Fruit fly (Drosophila melanogaster) whole organism, embryonic: ENCODE results near the gene msn.

ENCODE experiments used
- Adf1 ChIP-seq: fragments of 200-800 bp; sonication (Bioruptor generic); IDR thresholded peaks from 2 replicates; pipeline ENCODE4 v1.3.6; 2022; ENCODE audit warnings: missing biosample characterization, missing genetic modification characterization
- Atf6 ChIP-seq: fragments of 200-800 bp; sonication (Bioruptor generic); IDR thresholded peaks from 2 replicates; pipeline ENCODE4 v1.3.6; 2022; ENCODE audit warnings: missing biosample characterization, missing genetic modification characterization
- CG10366 ChIP-seq: fragments of 200-800 bp; sonication (Bioruptor generic); IDR thresholded peaks from 2 replicates; pipeline ENCODE4 v1.3.6; 2022; ENCODE audit warnings: missing biosample characterization, missing genetic modification characterization
- CG10462 ChIP-seq: fragments of 200-800 bp; sonication (Bioruptor generic); optimal IDR thresholded peaks from 2 replicates; lab custom pipeline; 2016; ENCODE audit warnings: missing biosample characterization, missing genetic modification characterization
- CG11085 ChIP-seq: fragments of 200-800 bp; sonication (Bioruptor generic); IDR thresholded peaks from 2 replicates; pipeline ENCODE4 v1.3.6; 2022; ENCODE audit warnings: missing biosample characterization, missing genetic modification characterization
- CG11696 ChIP-seq: fragments of 200-800 bp; sonication (Bioruptor generic); IDR thresholded peaks from 2 replicates; pipeline ENCODE4 v1.3.6; 2022; ENCODE audit warnings: missing biosample characterization, missing genetic modification characterization
- CG12236 ChIP-seq: fragments of 200-800 bp; sonication (Bioruptor generic); optimal IDR thresholded peaks from 2 replicates; lab custom pipeline; 2016; ENCODE audit warnings: missing biosample characterization, missing genetic modification characterization
- CG12391 ChIP-seq: fragments of 200-800 bp; sonication (Bioruptor generic); optimal IDR thresholded peaks from 3 replicates; lab custom pipeline; 2018; ENCODE audit warnings: missing biosample characterization, mild to moderate bottlenecking, missing genetic modification characterization, moderate library complexity
- CG12659 ChIP-seq: fragments of 200-800 bp; sonication (Bioruptor generic); optimal IDR thresholded peaks from 3 replicates; lab custom pipeline; 2017; ENCODE audit warnings: mild to moderate bottlenecking, missing biosample characterization, missing genetic modification reagents, missing genetic modification characterization
- CG12942 ChIP-seq: fragments of 200-800 bp; sonication (Bioruptor generic); optimal IDR thresholded peaks from 3 replicates; lab custom pipeline; 2016; ENCODE audit warnings: missing biosample characterization, missing genetic modification characterization
- CG13287 ChIP-seq: fragments of 200-800 bp; sonication (Bioruptor generic); IDR thresholded peaks from 2 replicates; pipeline ENCODE4 v1.3.6; 2022; ENCODE audit warnings: missing biosample characterization, missing genetic modification characterization; ENCODE audit not compliant: partially characterized antibody
- CG16815 ChIP-seq: fragments of 200-800 bp; sonication (Bioruptor generic); optimal IDR thresholded peaks from 3 replicates; lab custom pipeline; 2017; ENCODE audit warnings: missing biosample characterization, mild to moderate bottlenecking, missing genetic modification characterization
- CG17912 ChIP-seq: fragments of 200-800 bp; sonication (Bioruptor generic); optimal IDR thresholded peaks from 2 replicates; lab custom pipeline; 2018; ENCODE audit warnings: missing biosample characterization, mild to moderate bottlenecking, missing genetic modification characterization
- CG30431 ChIP-seq: fragments of 200-800 bp; sonication (Bioruptor generic); optimal IDR thresholded peaks from 2 replicates; lab custom pipeline; 2017; ENCODE audit warnings: missing biosample characterization, missing genetic modification characterization
- CG31224 ChIP-seq: fragments of 200-800 bp; sonication (Bioruptor generic); IDR thresholded peaks from 2 replicates; pipeline ENCODE4 v1.3.6; 2022; ENCODE audit warnings: missing biosample characterization, missing genetic modification characterization
- CG31388 ChIP-seq: fragments of 200-800 bp; sonication (Bioruptor generic); optimal IDR thresholded peaks from 2 replicates; lab custom pipeline; 2016; ENCODE audit warnings: missing biosample characterization, missing genetic modification characterization
- CG3726 ChIP-seq: fragments of 200-800 bp; sonication (Bioruptor generic); IDR thresholded peaks from 3 replicates; pipeline ENCODE4, ENCODE4 v1.3.6; 2022; ENCODE audit warnings: missing biosample characterization, missing genetic modification characterization
- CG4617 ChIP-seq: fragments of 200-800 bp; sonication (Bioruptor generic); optimal IDR thresholded peaks from 3 replicates; lab custom pipeline; 2016; ENCODE audit warnings: missing biosample characterization, missing genetic modification characterization, borderline replicate concordance
- CG6175 ChIP-seq: fragments of 200-800 bp; sonication (Bioruptor generic); IDR thresholded peaks from 3 replicates; pipeline ENCODE4 v1.3.6; 2022; ENCODE audit warnings: missing biosample characterization, missing genetic modification characterization
- CG6254 ChIP-seq: fragments of 200-800 bp; sonication (Bioruptor generic); optimal IDR thresholded peaks from 3 replicates; lab custom pipeline; 2017; ENCODE audit warnings: mild to moderate bottlenecking, missing biosample characterization, missing genetic modification reagents, missing genetic modification characterization
- CG7556 ChIP-seq: fragments of 200-800 bp; sonication (Bioruptor generic); optimal IDR thresholded peaks from 2 replicates; lab custom pipeline; 2017; ENCODE audit warnings: missing biosample characterization, mild to moderate bottlenecking, missing genetic modification characterization
- CG9437 ChIP-seq: fragments of 200-800 bp; sonication (Bioruptor generic); optimal IDR thresholded peaks from 2 replicates; lab custom pipeline; 2018; ENCODE audit warnings: missing biosample characterization, mild to moderate bottlenecking, missing genetic modification characterization
- Chrac-16 ChIP-seq: fragments of 200-800 bp; sonication (Bioruptor generic); optimal IDR thresholded peaks from 3 replicates; lab custom pipeline; 2016; ENCODE audit warnings: missing biosample characterization, missing genetic modification characterization
- CkIIα-i1 ChIP-seq: fragments of 200-800 bp; sonication (Bioruptor generic); IDR thresholded peaks from 2 replicates; pipeline ENCODE4 v1.3.6; 2022; ENCODE audit warnings: missing biosample characterization, missing genetic modification characterization
- Doc3 ChIP-seq: fragments of 200-800 bp; sonication (Bioruptor generic); IDR thresholded peaks from 3 replicates; pipeline ENCODE4 v1.3.6; 2022; ENCODE audit warnings: missing biosample characterization, missing genetic modification characterization; ENCODE audit not compliant: partially characterized antibody
- Dp ChIP-seq: fragments of 200-800 bp; sonication (Bioruptor generic); optimal IDR thresholded peaks from 2 replicates; lab custom pipeline; 2018; ENCODE audit warnings: missing biosample characterization, mild to moderate bottlenecking, missing genetic modification characterization, moderate library complexity
- HLH3B ChIP-seq: fragments of 200-800 bp; sonication (Bioruptor generic); IDR thresholded peaks from 2 replicates; pipeline ENCODE4 v1.3.6; 2022; ENCODE audit warnings: missing biosample characterization, missing genetic modification characterization
- HLH4C ChIP-seq: fragments of 200-800 bp; sonication (Bioruptor generic); IDR thresholded peaks from 3 replicates; pipeline ENCODE4 v1.3.6; 2022; ENCODE audit warnings: missing biosample characterization, missing genetic modification characterization; ENCODE audit not compliant: partially characterized antibody
- Hr3 ChIP-seq: fragments of 200-800 bp; sonication (Bioruptor generic); optimal IDR thresholded peaks from 3 replicates; lab custom pipeline; 2016; ENCODE audit warnings: missing biosample characterization, missing genetic modification characterization
- Med ChIP-seq: fragments of 200-800 bp; sonication (Bioruptor generic); peaks from one replicate; lab custom pipeline; 2016; ENCODE audit warnings: missing biosample characterization, missing genetic modification characterization, mild to moderate bottlenecking, inconsistent platforms, moderate library complexity
- NK7.1 ChIP-seq: fragments of 200-800 bp; sonication (Bioruptor generic); optimal IDR thresholded peaks from 3 replicates; lab custom pipeline; 2016; ENCODE audit warnings: missing biosample characterization, missing genetic modification characterization
- Oaz ChIP-seq: fragments of 200-800 bp; sonication (Bioruptor generic); IDR thresholded peaks from 2 replicates; pipeline ENCODE4 v1.3.6; 2022; ENCODE audit warnings: missing biosample characterization, missing genetic modification characterization
- Sin3A ChIP-seq: fragments of >200 bp; optimal IDR thresholded peaks from 2 replicates; lab custom pipeline; 2018
- Six4 ChIP-seq: fragments of 200-800 bp; sonication (Bioruptor generic); optimal IDR thresholded peaks from 2 replicates; lab custom pipeline; 2016; ENCODE audit warnings: missing biosample characterization, missing genetic modification characterization
- Sox102F ChIP-seq: fragments of 200-800 bp; sonication (Bioruptor generic); optimal IDR thresholded peaks from 2 replicates; lab custom pipeline; 2018; ENCODE audit warnings: missing biosample characterization, mild to moderate bottlenecking, missing genetic modification characterization, moderate library complexity
- Tbp ChIP-seq: fragments of >200 bp; optimal IDR thresholded peaks from 2 replicates; lab custom pipeline; 2018; ENCODE audit warnings: missing biosample characterization, missing genetic modification characterization
- Trl ChIP-seq, 3 experiments: fragments of >200 bp in 2 of 3; fragments of 200-800 bp in 1 of 3; sonication (Bioruptor generic) in 1 of 3; optimal IDR thresholded peaks; 2 replicates in 1 of 3; 3 replicates in 2 of 3; lab custom pipeline; 2016 to 2017; ENCODE audit warnings: missing biosample characterization in 1 of 3, missing genetic modification characterization in 1 of 3
- aop ChIP-seq: fragments of 200-800 bp; sonication (Bioruptor generic); IDR thresholded peaks from 2 replicates; pipeline ENCODE4 v1.3.6; 2022; ENCODE audit warnings: missing biosample characterization, missing genetic modification characterization
- bbx ChIP-seq: fragments of 200-800 bp; sonication (Bioruptor generic); IDR thresholded peaks from 2 replicates; pipeline ENCODE4 v1.3.6; 2022; ENCODE audit warnings: missing biosample characterization, missing genetic modification characterization; ENCODE audit not compliant: partially characterized antibody
- btn ChIP-seq: fragments of 200-800 bp; sonication (Bioruptor generic); optimal IDR thresholded peaks from 2 replicates; lab custom pipeline; 2016; ENCODE audit warnings: missing biosample characterization, missing genetic modification characterization
- danr ChIP-seq: fragments of 200-800 bp; sonication (Bioruptor generic); IDR thresholded peaks from 2 replicates; pipeline ENCODE4 v1.3.6; 2022; ENCODE audit warnings: missing biosample characterization, missing genetic modification characterization
- fd96Cb ChIP-seq: fragments of 200-800 bp; sonication (Bioruptor generic); optimal IDR thresholded peaks from 2 replicates; lab custom pipeline; 2018; ENCODE audit warnings: missing biosample characterization, mild to moderate bottlenecking, missing genetic modification characterization, moderate library complexity
- gem ChIP-seq: fragments of 200-800 bp; sonication (Bioruptor generic); optimal IDR thresholded peaks from 2 replicates; lab custom pipeline; 2019; ENCODE audit warnings: missing biosample characterization, mild to moderate bottlenecking, missing genetic modification characterization, moderate library complexity
- grau ChIP-seq: fragments of 200-800 bp; optimal IDR thresholded peaks from 3 replicates; lab custom pipeline; 2019; ENCODE audit warnings: missing biosample characterization, mild to moderate bottlenecking, missing genetic modification characterization, moderate library complexity
- hb ChIP-seq: fragments of 200-800 bp; sonication (Bioruptor generic); IDR thresholded peaks from 3 replicates; pipeline ENCODE4 v1.3.6; 2022; ENCODE audit warnings: missing biosample characterization, missing genetic modification characterization; ENCODE audit not compliant: partially characterized antibody
- insv ChIP-seq, 2 experiments: fragments of 200-800 bp; sonication (Bioruptor generic); optimal IDR thresholded peaks; 3 replicates each; lab custom pipeline; 2016 to 2018; ENCODE audit warnings: missing biosample characterization in 2 of 2, missing genetic modification characterization in 2 of 2
- kah ChIP-seq: fragments of 200-800 bp; sonication (Bioruptor generic); optimal IDR thresholded peaks from 2 replicates; lab custom pipeline; 2018; ENCODE audit warnings: missing biosample characterization, mild to moderate bottlenecking, missing genetic modification characterization
- lab ChIP-seq: fragments of 200-800 bp; sonication (Bioruptor generic); optimal IDR thresholded peaks from 3 replicates; lab custom pipeline; 2017; ENCODE audit warnings: missing biosample characterization, missing genetic modification characterization, mild to moderate bottlenecking, moderate library complexity, missing genetic modification reagents
- sens ChIP-seq: fragments of 200-800 bp; sonication (Bioruptor generic); peaks from one replicate; lab custom pipeline; 2016; ENCODE audit warnings: missing biosample characterization, missing genetic modification characterization
- sim ChIP-seq: fragments of 200-800 bp; sonication (Bioruptor generic); IDR thresholded peaks from 2 replicates; pipeline ENCODE4 v1.3.6; 2022; ENCODE audit warnings: missing biosample characterization, missing genetic modification characterization
- yki ChIP-seq: fragments of >200 bp; optimal IDR thresholded peaks from 3 replicates; lab custom pipeline; 2018
- z ChIP-seq: fragments of 200-800 bp; sonication (Bioruptor generic); IDR thresholded peaks from 3 replicates; pipeline ENCODE4 v1.3.6; 2022; ENCODE audit warnings: missing biosample characterization, missing genetic modification characterization

Gene msn

DNA sequence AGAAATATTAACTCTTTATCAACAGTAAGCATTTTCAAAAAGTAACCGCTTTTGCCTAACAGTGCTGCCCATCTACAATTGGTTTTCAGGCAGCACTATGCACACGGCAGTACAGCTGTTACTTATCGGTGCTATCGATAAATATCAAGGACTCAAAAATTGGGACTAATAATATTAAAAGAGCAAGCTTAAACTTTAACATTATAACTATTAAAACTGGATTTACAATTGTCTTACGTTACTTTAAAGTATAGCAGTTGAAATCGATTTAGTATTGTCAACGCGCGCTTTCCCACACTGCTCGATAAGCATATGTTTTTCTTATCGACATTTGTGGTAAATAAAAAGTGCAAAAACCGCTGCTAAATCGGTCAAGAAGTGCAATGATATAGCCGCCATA is 45.1 kb upstream of the msn start, which contains the start of the genes CG42245 and MEP-1 (continued):
- TF ChIP-seq HLH3B (GFP tag; lab: Robert Waterston, UW) (no peak), sim (GFP tag; lab: Robert Waterston, UW) (no peak), gem (tag; lab: Kevin White, UChicago) (peak; percentile 53), CG3726 (no peak), Sin3A (lab: Kevin White, UChicago) (peak; percentile 53), CkIIα-i1 (GFP tag; lab: Robert Waterston, UW) (no peak), CG7556 (GFP tag; lab: Kevin White, UChicago) (peak; percentile 11), CG31388 (peak; percentile 20), CG4617 (GFP tag; lab: Kevin White, UChicago) (peak; percentile 72), lab (GFP tag; lab: Kevin White, UChicago) (peak; percentile 46), CG12391 (tag; lab: Kevin White, UChicago) (peak; percentile 70), z (GFP tag; lab: Robert Waterston, UW) (no peak), fd96Cb (no peak), CG17912 (no peak), btn (GFP tag; lab: Kevin White, UChicago) (no peak), insv (GFP tag; optimal IDR thresholded peaks at IDR 0.05; lab: Kevin White, UChicago) (peak in 1 of 2 experiments; percentile 34), CG6175 (no peak), Trl (optimal IDR thresholded peaks at IDR 0.05; lab: Kevin White, UChicago) (no peak), Trl (GFP tag; optimal IDR thresholded peaks at IDR 0.05; lab: Kevin White, UChicago) (peak; percentile 52), hb (GFP tag; lab: Robert Waterston, UW) (0 out of 3 replicates have a peak, but pooled peaks have one; percentile 50), Sox102F (GFP tag; lab: Kevin White, UChicago) (peak; percentile 40), Hr3 (peak; percentile 20), Tbp (no peak), CG30431 (no peak), aop (no peak), yki (lab: Kevin White, UChicago) (no peak), Chrac-16 (GFP tag; lab: Kevin White, UChicago) (peak; percentile 34), CG11085 (GFP tag; lab: Robert Waterston, UW) (no peak), sens (GFP tag; lab: Kevin White, UChicago) (peak; percentile 92), grau (tag; lab: Kevin White, UChicago) (peak; percentile 55), CG16815 (no peak), bbx (GFP tag; lab: Robert Waterston, UW) (peak; percentile 73), CG13287 (GFP tag; lab: Robert Waterston, UW) (peak; percentile 81), CG12659 (peak; percentile 67), CG11696 (GFP tag; lab: Robert Waterston, UW) (no peak), Six4 (peak; percentile 13), CG10462 (peak; percentile 25), Med (GFP tag; lab: Kevin White, UChicago) (peak; percentile 96), HLH4C (GFP tag; lab: Robert Waterston, UW) (peak; percentile 84), NK7.1 (GFP tag; lab: Kevin White, UChicago) (no peak), Atf6 (GFP tag; lab: Robert Waterston, UW) (no peak), Doc3 (GFP tag; lab: Robert Waterston, UW) (peak; percentile 64), CG12236 (peak; percentile 49), CG12942 (GFP tag; lab: Kevin White, UChicago) (peak; percentile 57), CG9437 (GFP tag; lab: Kevin White, UChicago) (no peak), CG10366 (no peak), Adf1 (GFP tag; lab: Robert Waterston, UW) (0 out of 2 replicates have a peak, but pooled peaks have one; percentile 10), Oaz (no peak), danr (GFP tag; lab: Robert Waterston, UW) (no peak), kah (no peak), Dp (GFP tag; lab: Kevin White, UChicago) (peak; percentile 72), CG6254 (GFP tag; lab: Kevin White, UChicago) (no peak), CG31224 (GFP tag; lab: Robert Waterston, UW) (no peak)
